Fruit fly (Drosophila melanogaster) whole organism: ENCODE data around the gene Tim17a1.

Source experiments
- CG8478 ChIP-seq: fragments of >200 bp; optimal IDR thresholded peaks from 2 replicates; lab custom pipeline; 2018; ENCODE audit warnings: inconsistent platforms
- Dll ChIP-seq: fragments of >200 bp; optimal IDR thresholded peaks from 2 replicates; lab custom pipeline; 2017

dm6 chr3R:12363544-12363943, 936 bp downstream of the Tim17a1 start:
- TF ChIP-seq CG8478 (lab: Kevin White, UChicago): no peak
- TF ChIP-seq Dll (lab: Kevin White, UChicago): no peak
